Worm (Caenorhabditis elegans) whole organism, early embryonic: Measurements from ENCODE around the gene Y54G2A.52.

Experiments
- B0310.2 ChIP-seq: sonication (generic microtip); optimal IDR thresholded peaks from 2 replicates; lab custom pipeline; 2016; ENCODE audit warnings: mild to moderate bottlenecking, missing genetic modification characterization, missing compliant biosample characterization
- ceh-36 ChIP-seq: sonication (generic microtip); optimal IDR thresholded peaks from 2 replicates; lab custom pipeline; 2016; ENCODE audit warnings: missing genetic modification characterization, inconsistent platforms, missing compliant biosample characterization

DNA sequence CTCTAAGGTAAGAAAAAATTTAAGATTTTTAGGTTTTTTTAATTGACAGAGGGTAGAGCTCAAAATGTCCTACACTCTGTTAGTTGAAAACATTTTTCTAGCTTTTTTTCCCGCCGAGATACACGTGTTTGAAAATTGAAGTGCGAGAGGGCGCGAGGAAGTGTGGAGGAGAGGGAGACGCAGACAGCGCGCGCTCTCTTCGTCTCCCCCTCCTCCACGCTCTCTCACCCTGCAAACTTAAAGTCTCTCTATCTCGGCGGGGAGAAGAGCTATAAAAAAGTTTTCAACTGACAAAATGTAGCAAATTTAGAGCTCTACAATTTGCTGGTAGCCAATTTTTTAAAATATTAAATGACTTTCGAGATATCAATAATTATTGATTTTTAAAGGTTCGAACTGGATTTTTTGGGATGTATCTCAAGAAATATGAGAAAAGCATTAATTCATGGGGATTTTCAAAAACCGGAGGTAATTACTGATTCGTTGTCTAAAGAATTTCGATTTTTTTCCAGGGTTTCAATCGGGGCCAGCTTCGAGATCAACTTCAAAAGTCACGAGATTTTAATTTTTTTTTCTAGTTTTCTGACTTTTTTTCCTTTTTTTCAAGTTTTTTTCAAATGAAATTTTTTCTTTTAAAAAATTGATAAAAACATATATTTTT, 33.3 kb downstream of the Y54G2A.52 start:
- TF ChIP-seq ceh-36 = no peak
- no peak for TF ChIP-seq B0310.2 (tag; lab: Kevin White, UChicago)
